Worm (Caenorhabditis elegans): ENCODE data around the gene srt-55.

srt-55 gene

DNA sequence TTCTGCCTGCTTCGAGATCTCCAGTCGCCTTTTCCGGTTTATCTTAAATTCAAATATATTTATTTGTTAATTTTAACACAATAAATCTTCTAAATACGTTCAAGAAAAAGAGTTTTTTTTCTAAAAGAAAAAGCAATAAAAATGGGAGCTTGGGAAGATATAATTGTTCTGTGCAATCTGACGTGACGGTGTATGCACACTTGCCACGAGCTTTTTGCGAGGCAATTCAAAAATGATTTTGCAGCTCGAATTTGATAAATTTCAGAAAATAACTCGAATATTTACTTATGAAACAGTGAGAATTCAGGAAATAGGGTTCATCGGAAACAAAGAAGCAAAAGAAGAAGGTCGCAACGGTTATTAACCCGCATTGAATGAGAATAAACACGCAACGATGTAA is 13.2 kb downstream of the srt-55 start (continued):
- TF ChIP-seq C04F5.9 (tag; optimal IDR thresholded peaks at IDR 0.05) (no peak), elt-2 (tag; optimal IDR thresholded peaks at IDR 0.05) (no peak), rnt-1 (tag; optimal IDR thresholded peaks at IDR 0.05) (peak; percentile 51), alr-1 (tag; optimal IDR thresholded peaks at IDR 0.05; ENCODE audit: borderline replicate concordance) (no peak), dsc-1 (tag; optimal IDR thresholded peaks at IDR 0.05) (peak; percentile 22), blmp-1 (tag; optimal IDR thresholded peaks at IDR 0.05) (no peak), ets-5 (GFP tag; IDR thresholded peaks at IDR 0.05) (no peak), jun-1 (tag; optimal IDR thresholded peaks at IDR 0.05) (no peak), unc-130 (tag; optimal IDR thresholded peaks at IDR 0.05) (no peak), mdl-1 (tag; optimal IDR thresholded peaks at IDR 0.05) (peak in 1 of 2 experiments; percentile 30), ceh-82 (tag; optimal IDR thresholded peaks at IDR 0.05) (no peak), pax-3 (tag; optimal IDR thresholded peaks at IDR 0.05) (no peak), nhr-11 (tag; optimal IDR thresholded peaks at IDR 0.05) (no peak), mab-9 (GFP tag; IDR thresholded peaks at IDR 0.05) (no peak), lin-39 (tag; optimal IDR thresholded peaks at IDR 0.05) (no peak)

DNA sequence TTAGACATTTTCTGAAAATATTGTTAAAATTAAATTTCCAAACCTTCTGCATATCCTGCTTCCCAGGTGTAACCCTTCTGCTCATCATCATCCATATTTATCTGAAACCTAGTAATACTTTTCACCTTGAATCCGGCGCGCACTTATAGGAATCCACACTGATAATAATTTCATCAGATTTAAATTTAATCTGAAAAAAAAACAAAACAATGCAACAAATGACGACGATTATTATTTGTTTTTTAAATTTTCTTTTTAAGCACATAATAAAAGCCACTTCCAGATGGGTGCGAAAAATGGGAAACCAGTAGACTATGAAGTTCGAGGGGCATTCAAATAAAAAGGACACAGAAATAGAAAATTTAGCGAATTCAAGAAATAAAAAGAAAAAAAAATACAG is 15.6 kb downstream of the srt-55 start, which contains the start of gene gtf-2H2C:
Gene gtf-2H2C, minus strand, starts transcription at position 101 of the 400 bp plus-strand sequence.
- no peak for TF ChIP-seq fkh-10 (GFP tag; optimal IDR thresholded peaks at IDR 0.05)
- no peak for TF ChIP-seq elt-2 (tag; optimal IDR thresholded peaks at IDR 0.05)
- peak; percentile 4 for TF ChIP-seq nhr-85 (tag)
- TF ChIP-seq ceh-88 (GFP tag; IDR thresholded peaks at IDR 0.05) = no peak
- TF ChIP-seq dpl-1 (GFP tag; optimal IDR thresholded peaks at IDR 0.05) = no peak

DNA sequence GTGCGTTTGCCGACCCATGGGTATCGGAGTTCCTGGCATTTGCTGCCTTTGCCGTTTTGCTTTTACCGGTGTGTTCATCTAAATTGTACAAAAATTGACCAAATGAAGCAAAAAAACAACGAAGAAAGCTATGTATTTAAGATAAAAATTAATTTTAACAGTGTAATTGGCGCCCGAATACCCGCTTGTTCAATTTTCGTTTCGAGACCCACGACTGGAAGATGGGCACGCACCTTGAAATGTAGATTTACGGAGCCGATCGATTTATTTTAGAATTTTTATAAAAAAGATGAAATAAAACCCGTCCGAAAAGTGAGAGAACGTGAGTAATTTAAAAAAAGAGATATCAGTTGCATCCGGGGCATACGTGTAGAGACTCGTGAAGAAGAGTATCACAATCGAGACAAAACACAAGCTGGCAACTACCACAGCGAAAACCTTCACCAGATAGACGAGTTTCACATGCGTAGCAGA is 17.7 kb downstream of the srt-55 start, which contains the start of gene hal-2:
Gene hal-2, minus strand, starts transcription at position 424 of the 474 bp plus-strand sequence.
- TF ChIP-seq mef-2 (tag; optimal IDR thresholded peaks at IDR 0.05) (no peak), swsn-7 (tag; optimal IDR thresholded peaks at IDR 0.05) (no peak), mep-1 (tag; optimal IDR thresholded peaks at IDR 0.05) (no peak), aha-1 (tag; optimal IDR thresholded peaks at IDR 0.05) (no peak), irx-1 (tag; optimal IDR thresholded peaks at IDR 0.05) (no peak), unc-62 (GFP tag; optimal IDR thresholded peaks at IDR 0.05) (no peak), ces-1 (GFP tag; optimal IDR thresholded peaks at IDR 0.05) (no peak), vab-15 (tag; optimal IDR thresholded peaks at IDR 0.05) (no peak), zag-1 (tag; optimal IDR thresholded peaks at IDR 0.05) (no peak), mdl-1 (tag; optimal IDR thresholded peaks at IDR 0.05) (no peak), blmp-1 (tag; optimal IDR thresholded peaks at IDR 0.05) (no peak), ama-1 (optimal IDR thresholded peaks at IDR 0.05) (no peak), lin-14 (GFP tag; optimal IDR thresholded peaks at IDR 0.05) (no peak), F16B12.6 (tag; optimal IDR thresholded peaks at IDR 0.05) (no peak), snu-23 (GFP tag; optimal IDR thresholded peaks at IDR 0.05) (no peak), unc-30 (tag; optimal IDR thresholded peaks at IDR 0.05) (no peak), fkh-10 (GFP tag; optimal IDR thresholded peaks at IDR 0.05) (no peak)

DNA sequence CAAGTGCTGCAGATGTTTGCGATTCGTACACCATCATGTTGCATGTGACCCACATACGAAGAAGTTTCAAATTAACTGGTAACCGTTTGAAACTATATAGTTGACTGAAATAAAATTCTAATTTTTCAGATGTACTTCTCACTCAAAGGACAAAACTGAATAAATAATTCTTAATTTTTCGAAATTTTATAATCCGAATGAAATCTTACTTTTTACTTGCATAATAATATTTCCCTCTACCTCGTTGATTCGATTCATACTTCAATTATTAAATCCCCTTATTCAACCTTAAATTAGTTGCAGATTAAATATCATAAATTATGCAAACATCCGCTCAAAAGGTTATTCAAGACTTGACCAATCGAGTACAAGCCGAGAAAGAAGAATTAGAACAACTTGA is 20.3 kb downstream of the srt-55 start, which contains the start of gene T16H12.2:
Gene T16H12.2, plus strand, starts transcription at position 301 of the 400 bp plus-strand sequence.
- TF ChIP-seq mab-9 (GFP tag; IDR thresholded peaks at IDR 0.05) (no peak), rnt-1 (tag; optimal IDR thresholded peaks at IDR 0.05) (no peak), ama-1 (optimal IDR thresholded peaks at IDR 0.05) (no peak), unc-86 (tag; optimal IDR thresholded peaks at IDR 0.05) (no peak), snu-23 (GFP tag; optimal IDR thresholded peaks at IDR 0.05) (no peak), mef-2 (tag; optimal IDR thresholded peaks at IDR 0.05) (no peak), isw-1 (GFP tag; IDR thresholded peaks at IDR 0.05) (no peak), sptf-1 (tag; optimal IDR thresholded peaks at IDR 0.05) (no peak), snpc-4 (tag; optimal IDR thresholded peaks at IDR 0.05) (no peak), ets-5 (GFP tag; IDR thresholded peaks at IDR 0.05) (no peak), ceh-90 (tag; optimal IDR thresholded peaks at IDR 0.05) (no peak), C34B4.2 (tag; optimal IDR thresholded peaks at IDR 0.05) (no peak), pax-3 (tag; optimal IDR thresholded peaks at IDR 0.05) (no peak), nhr-71 (tag; optimal IDR thresholded peaks at IDR 0.05) (no peak), sox-4 (tag; optimal IDR thresholded peaks at IDR 0.05) (no peak)

All from whole organism, L1 larva.